Worm (Caenorhabditis elegans) whole organism, mixed stage, embryonic: ENCODE measurements around the gene C56E6.4.
A peak's percentile ranks its signal among the peaks of the same experiment; 100 is the strongest.

ENCODE experiments used
- blmp-1 ChIP-seq: fragments of 150-350 bp; optimal IDR thresholded peaks from 2 replicates; lab custom pipeline; 2014; ENCODE audit warnings: missing biosample characterization, missing genetic modification characterization
- ceh-83 ChIP-seq: fragments of 200-800 bp; sonication (Bioruptor generic); optimal IDR thresholded peaks from 2 replicates; lab custom pipeline; 2018; ENCODE audit warnings: mild to moderate bottlenecking, missing genetic modification characterization, missing compliant biosample characterization
- drap-1 ChIP-seq: fragments of 200-800 bp; sonication (Bioruptor generic); optimal IDR thresholded peaks from 3 replicates; lab custom pipeline; 2018; ENCODE audit warnings: mild to moderate bottlenecking, missing genetic modification characterization, missing compliant biosample characterization
- elt-1 ChIP-seq: sonication (generic microtip); optimal IDR thresholded peaks from 2 replicates; lab custom pipeline; 2017; ENCODE audit warnings: missing genetic modification characterization, mild to moderate bottlenecking, missing compliant biosample characterization, antibody characterized with exemption, moderate library complexity, borderline replicate concordance; ENCODE audit not compliant: insufficient read depth
- flh-1 ChIP-seq: fragments of 200-800 bp; sonication (Bioruptor generic); optimal IDR thresholded peaks from 2 replicates; lab custom pipeline; 2018; ENCODE audit warnings: mild to moderate bottlenecking, missing genetic modification characterization, moderate library complexity, missing compliant biosample characterization
- lin-32 ChIP-seq: fragments of 200-800 bp; sonication (Bioruptor generic); optimal IDR thresholded peaks from 2 replicates; lab custom pipeline; 2018; ENCODE audit warnings: mild to moderate bottlenecking, missing genetic modification characterization, missing compliant biosample characterization
- lsy-2 ChIP-seq: fragments of 150-350 bp; optimal IDR thresholded peaks from 2 replicates; lab custom pipeline; 2014; ENCODE audit warnings: missing biosample characterization, missing genetic modification characterization
- mep-1 ChIP-seq: fragments of 150-350 bp; optimal IDR thresholded peaks from 2 replicates; lab custom pipeline; 2017; ENCODE audit warnings: missing biosample characterization, missing genetic modification reagents, missing genetic modification characterization, inconsistent platforms
- mls-2 ChIP-seq: sonication (generic microtip); optimal IDR thresholded peaks from 2 replicates; lab custom pipeline; 2016; ENCODE audit warnings: mild to moderate bottlenecking, missing genetic modification characterization, moderate library complexity, missing compliant biosample characterization
- nhr-76 ChIP-seq: sonication (generic microtip); optimal IDR thresholded peaks from 2 replicates; lab custom pipeline; 2017; ENCODE audit warnings: missing biosample characterization, missing genetic modification characterization
- sem-2 ChIP-seq: fragments of 200-800 bp; sonication (Bioruptor generic); optimal IDR thresholded peaks from 2 replicates; lab custom pipeline; 2018; ENCODE audit warnings: mild to moderate bottlenecking, missing genetic modification characterization, missing compliant biosample characterization
- snpc-4 ChIP-seq: fragments of 150-350 bp; optimal IDR thresholded peaks from 2 replicates; lab custom pipeline; 2014; ENCODE audit warnings: missing biosample characterization, missing genetic modification characterization
- unc-120 ChIP-seq: sonication (generic microtip); optimal IDR thresholded peaks from 2 replicates; lab custom pipeline; 2017; ENCODE audit warnings: missing genetic modification characterization, missing compliant biosample characterization; ENCODE audit not compliant: poor library complexity, severe bottlenecking
- unc-62 ChIP-seq: fragments of 150-350 bp; optimal IDR thresholded peaks from 2 replicates; lab custom pipeline; 2014; ENCODE audit warnings: missing biosample characterization, missing genetic modification reagents, missing genetic modification characterization

The C56E6.4 gene

DNA sequence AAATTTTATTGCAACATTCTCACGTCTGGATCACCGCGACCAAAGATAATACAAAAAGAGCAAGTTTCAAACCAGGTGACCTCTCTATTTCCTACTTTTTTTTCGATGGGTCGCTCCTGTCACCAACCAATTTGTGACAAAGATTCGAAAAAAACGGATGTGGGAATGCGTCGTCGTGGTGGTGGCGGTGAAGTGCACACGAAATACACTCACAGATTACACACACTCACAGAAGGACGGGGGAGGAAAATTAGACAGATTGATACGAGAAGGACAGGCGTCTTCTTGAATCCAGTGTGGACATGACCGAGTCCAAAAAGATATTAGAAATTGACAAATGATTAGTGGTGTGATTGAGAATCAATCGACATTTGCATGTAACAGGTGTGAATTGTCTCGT is 45.8 kb downstream of the C56E6.4 start:
- no peak for TF ChIP-seq unc-120 (tag; lab: Kevin White, UChicago)
- TF ChIP-seq unc-62 (GFP tag; lab: Kevin White, UChicago): peak; percentile 75
- TF ChIP-seq, all 35 proteins: peak for 1

DNA sequence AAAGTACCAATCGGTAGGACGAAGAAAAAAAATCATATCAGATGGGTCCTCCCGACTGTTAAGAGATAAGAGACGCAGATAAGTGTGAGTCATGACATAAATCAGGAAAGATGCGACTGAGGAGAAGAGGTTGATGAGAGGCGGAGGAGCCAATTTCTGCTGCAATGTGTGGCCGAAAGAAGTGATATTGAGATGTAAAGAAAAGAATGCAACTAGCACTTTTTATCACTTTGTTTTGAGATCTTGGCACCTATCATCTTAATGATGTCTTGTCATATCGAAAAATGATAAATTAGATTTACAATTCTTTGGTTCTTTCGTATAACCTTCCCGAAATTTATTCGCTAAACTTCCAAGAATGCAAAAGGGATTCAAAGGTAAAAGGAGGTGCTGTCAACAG is 46.4 kb downstream of the C56E6.4 start, which contains the start of gene del-10:
Gene del-10 (minus strand): TSS at position 24 of the 400 bp plus-strand sequence.
- TF ChIP-seq snpc-4 (tag; lab: Kevin White, UChicago) (no peak), elt-1 (tag; lab: Kevin White, UChicago) (no peak), unc-62 (GFP tag; lab: Kevin White, UChicago) (peak; percentile 73), drap-1 (GFP tag; lab: Kevin White, UChicago) (no peak), lin-32 (no peak), unc-120 (tag; lab: Kevin White, UChicago) (peak; percentile 42), mls-2 (no peak), flh-1 (GFP tag; lab: Kevin White, UChicago) (no peak)

DNA sequence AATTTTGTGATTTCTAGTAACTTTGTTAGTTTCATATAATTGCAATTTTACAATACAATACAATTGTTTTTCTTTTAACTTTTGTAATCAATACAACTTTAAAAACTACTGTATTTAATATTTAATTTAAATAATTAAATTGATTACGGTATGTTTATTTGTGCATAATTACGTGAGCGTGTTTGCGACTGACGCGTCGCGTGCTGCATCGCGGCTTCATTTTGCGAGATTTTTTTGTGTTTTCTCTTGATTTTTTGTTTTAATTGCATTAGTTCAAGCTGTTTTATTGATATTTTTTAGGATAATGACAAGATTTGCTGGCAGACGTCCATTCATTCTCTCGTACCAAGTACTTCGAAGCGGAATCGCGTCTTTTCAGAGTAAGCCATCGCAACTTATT is 51.9 kb downstream of the C56E6.4 start, which contains the start of gene T28D9.4:
Gene T28D9.4 (plus strand): TSS at position 301 of the 400 bp plus-strand sequence.
- no peak for TF ChIP-seq nhr-76
- TF ChIP-seq sem-2: no peak
- no peak for TF ChIP-seq mep-1 (tag; lab: Kevin White, UChicago)
- no peak for TF ChIP-seq snpc-4 (tag; lab: Kevin White, UChicago)
- no peak for TF ChIP-seq lsy-2 (tag; lab: Kevin White, UChicago)
- no peak for TF ChIP-seq ceh-83 (GFP tag; lab: Kevin White, UChicago)
- TF ChIP-seq unc-120 (tag; lab: Kevin White, UChicago): no peak
- no peak for TF ChIP-seq lin-32
- no peak for TF ChIP-seq blmp-1 (tag; lab: Kevin White, UChicago)
- TF ChIP-seq unc-62 (GFP tag; lab: Kevin White, UChicago): no peak
